Worm (Caenorhabditis elegans) whole organism, L1 larva: ENCODE data around the gene rpl-5.

ENCODE experiments used
- F16B12.6 ChIP-seq: fragments of 150-350 bp; optimal IDR thresholded peaks from 2 replicates; lab custom pipeline; 2014; ENCODE audit warnings: missing biosample characterization, missing genetic modification characterization
- alr-1 ChIP-seq: fragments of 200-800 bp; sonication (Bioruptor generic); optimal IDR thresholded peaks from 2 replicates; lab custom pipeline; 2018; ENCODE audit warnings: borderline replicate concordance, mild to moderate bottlenecking, missing genetic modification characterization, missing compliant biosample characterization
- aly-2 ChIP-seq: fragments of 150-350 bp; optimal IDR thresholded peaks from 2 replicates; lab custom pipeline; 2014; ENCODE audit warnings: missing biosample characterization, missing genetic modification characterization
- blmp-1 ChIP-seq: fragments of 150-350 bp; optimal IDR thresholded peaks from 2 replicates; lab custom pipeline; 2014; ENCODE audit warnings: missing biosample characterization, missing genetic modification characterization
- ceh-63 ChIP-seq: fragments of 200-800 bp; sonication (Bioruptor generic); optimal IDR thresholded peaks from 2 replicates; lab custom pipeline; 2018; ENCODE audit warnings: mild to moderate bottlenecking, missing genetic modification characterization, missing compliant biosample characterization
- ceh-82 ChIP-seq, 3 experiments: fragments of 150-350 bp in 1 of 3; sonication (generic microtip) in 2 of 3; optimal IDR thresholded peaks; 2 replicates each; lab custom pipeline; 2014 to 2017; ENCODE audit warnings: missing biosample characterization in 3 of 3, missing genetic modification characterization in 3 of 3
- ceh-88 ChIP-seq: fragments of 200-800 bp; sonication (Bioruptor generic); IDR thresholded peaks from 2 replicates; pipeline ENCODE4 v1.3.6; 2022; ENCODE audit warnings: missing genetic modification characterization, missing compliant biosample characterization
- ceh-90 ChIP-seq: sonication (generic microtip); optimal IDR thresholded peaks from 2 replicates; lab custom pipeline; 2016; ENCODE audit warnings: missing genetic modification characterization, missing compliant biosample characterization
- ces-1 ChIP-seq: fragments of 150-350 bp; optimal IDR thresholded peaks from 2 replicates; lab custom pipeline; 2014; ENCODE audit warnings: missing biosample characterization, missing genetic modification reagents, missing genetic modification characterization
- dpl-1 ChIP-seq, 3 experiments: fragments of 150-350 bp in 2 of 3; sonication (generic microtip) in 1 of 3; optimal IDR thresholded peaks; 2 replicates each; lab custom pipeline; 2014 to 2017; ENCODE audit warnings: missing biosample characterization in 3 of 3, missing genetic modification characterization in 3 of 3, missing genetic modification reagents in 3 of 3
- egl-27 ChIP-seq, 2 experiments: fragments of 150-350 bp in 1 of 2; sonication (generic microtip); optimal IDR thresholded peaks; 3 replicates each; lab custom pipeline; 2017 to 2018; ENCODE audit warnings: missing biosample characterization in 2 of 2, missing genetic modification characterization in 2 of 2, missing genetic modification reagents in 2 of 2
- elt-2 ChIP-seq: sonication (generic microtip); optimal IDR thresholded peaks from 2 replicates; lab custom pipeline; 2016; ENCODE audit warnings: missing genetic modification characterization, mild to moderate bottlenecking, inconsistent platforms, missing compliant biosample characterization, missing genetic modification reagents
- elt-3 ChIP-seq, 6 experiments: fragments of 150-350 bp in 1 of 6; sonication (generic microtip); optimal IDR thresholded peaks; 2 replicates each; lab custom pipeline; 2017 to 2018; ENCODE audit warnings: missing biosample characterization in 6 of 6, missing genetic modification characterization in 6 of 6, inconsistent platforms in 1 of 6
- fkh-10 ChIP-seq: sonication (generic microtip); optimal IDR thresholded peaks from 2 replicates; lab custom pipeline; 2017; ENCODE audit warnings: missing biosample characterization, missing genetic modification reagents, missing genetic modification characterization
- fkh-4 ChIP-seq: sonication (generic microtip); optimal IDR thresholded peaks from 2 replicates; lab custom pipeline; 2016; ENCODE audit warnings: missing compliant biosample characterization, missing genetic modification characterization, borderline replicate concordance
- fkh-8 ChIP-seq: sonication (generic microtip); optimal IDR thresholded peaks from 2 replicates; lab custom pipeline; 2016; ENCODE audit warnings: mild to moderate bottlenecking, missing genetic modification characterization, missing compliant biosample characterization
- grh-1 ChIP-seq: fragments of 200-800 bp; sonication (Bioruptor generic); IDR thresholded peaks from 2 replicates; pipeline ENCODE4 v1.3.6; 2022; ENCODE audit warnings: missing genetic modification reagents, missing genetic modification characterization, missing compliant biosample characterization
- hlh-4 ChIP-seq: sonication (generic microtip); optimal IDR thresholded peaks from 2 replicates; lab custom pipeline; 2016; ENCODE audit warnings: mild to moderate bottlenecking, missing genetic modification characterization, missing compliant biosample characterization
- irx-1 ChIP-seq: sonication (generic microtip); optimal IDR thresholded peaks from 2 replicates; lab custom pipeline; 2016; ENCODE audit warnings: missing genetic modification characterization, missing compliant biosample characterization
- jun-1 ChIP-seq: fragments of 150-350 bp; optimal IDR thresholded peaks from 2 replicates; lab custom pipeline; 2014; ENCODE audit warnings: missing biosample characterization, missing genetic modification reagents, missing genetic modification characterization
- lin-14 ChIP-seq: fragments of 200-800 bp; sonication (Bioruptor generic); optimal IDR thresholded peaks from 2 replicates; lab custom pipeline; 2018; ENCODE audit warnings: mild to moderate bottlenecking, missing genetic modification characterization, moderate library complexity, missing compliant biosample characterization
- lin-15B ChIP-seq: fragments of 150-350 bp; sonication (generic microtip); optimal IDR thresholded peaks from 3 replicates; lab custom pipeline; 2014; ENCODE audit warnings: missing biosample characterization, missing genetic modification characterization
- lin-35 ChIP-seq, 2 experiments: fragments of 150-350 bp; optimal IDR thresholded peaks; 2 replicates each; lab custom pipeline; 2014; ENCODE audit warnings: missing biosample characterization in 2 of 2, missing genetic modification characterization in 2 of 2, missing genetic modification reagents in 2 of 2
- lsy-2 ChIP-seq, 2 experiments: fragments of 150-350 bp; optimal IDR thresholded peaks; 2 replicates each; lab custom pipeline; 2014; ENCODE audit warnings: missing biosample characterization in 2 of 2, missing genetic modification characterization in 2 of 2
- mef-2 ChIP-seq: fragments of 150-350 bp; optimal IDR thresholded peaks from 2 replicates; lab custom pipeline; 2014; ENCODE audit warnings: missing biosample characterization, missing genetic modification characterization
- mep-1 ChIP-seq: fragments of 150-350 bp; optimal IDR thresholded peaks from 2 replicates; lab custom pipeline; 2014; ENCODE audit warnings: missing biosample characterization, missing genetic modification characterization
- nhr-11 ChIP-seq: fragments of 150-350 bp; optimal IDR thresholded peaks from 2 replicates; lab custom pipeline; 2014; ENCODE audit warnings: missing biosample characterization, missing genetic modification characterization
- nhr-12 ChIP-seq: sonication (generic microtip); optimal IDR thresholded peaks from 2 replicates; lab custom pipeline; 2017; ENCODE audit warnings: missing biosample characterization, missing genetic modification characterization
- nhr-237 ChIP-seq: fragments of 150-350 bp; optimal IDR thresholded peaks from 2 replicates; lab custom pipeline; 2014; ENCODE audit warnings: missing biosample characterization, missing genetic modification characterization
- nhr-28 ChIP-seq: fragments of 150-350 bp; optimal IDR thresholded peaks from 2 replicates; lab custom pipeline; 2014; ENCODE audit warnings: missing biosample characterization, missing genetic modification characterization
- nhr-71 ChIP-seq: sonication (generic microtip); optimal IDR thresholded peaks from 2 replicates; lab custom pipeline; 2016; ENCODE audit warnings: mild to moderate bottlenecking, missing genetic modification characterization, moderate library complexity, missing compliant biosample characterization
- nhr-77 ChIP-seq: fragments of 150-350 bp; optimal IDR thresholded peaks from 2 replicates; lab custom pipeline; 2014; ENCODE audit warnings: missing biosample characterization, missing genetic modification characterization
- nhr-84 ChIP-seq: sonication (generic microtip); optimal IDR thresholded peaks from 2 replicates; lab custom pipeline; 2017; ENCODE audit warnings: missing biosample characterization, missing genetic modification characterization
- nhr-85 ChIP-seq: sonication (generic microtip); peaks from one replicate; lab custom pipeline; 2016; ENCODE audit warnings: missing genetic modification characterization, inconsistent platforms, missing compliant biosample characterization
- pqm-1 ChIP-seq: sonication (generic microtip); optimal IDR thresholded peaks from 3 replicates; lab custom pipeline; 2017; ENCODE audit warnings: missing biosample characterization, missing genetic modification characterization
- skn-1 ChIP-seq: fragments of 150-350 bp; optimal IDR thresholded peaks from 2 replicates; lab custom pipeline; 2014; ENCODE audit warnings: missing biosample characterization, missing genetic modification characterization
- snu-23 ChIP-seq: sonication (generic microtip); optimal IDR thresholded peaks from 2 replicates; lab custom pipeline; 2016; ENCODE audit warnings: missing genetic modification characterization, missing compliant biosample characterization
- sox-4 ChIP-seq: sonication (generic microtip); optimal IDR thresholded peaks from 2 replicates; lab custom pipeline; 2016; ENCODE audit warnings: missing genetic modification characterization, missing compliant biosample characterization
- sup-37 ChIP-seq: fragments of 200-800 bp; sonication (Bioruptor generic); optimal IDR thresholded peaks from 2 replicates; lab custom pipeline; 2018; ENCODE audit warnings: mild to moderate bottlenecking, missing genetic modification characterization, missing compliant biosample characterization
- tlp-1 ChIP-seq: fragments of 150-350 bp; optimal IDR thresholded peaks from 2 replicates; lab custom pipeline; 2014; ENCODE audit warnings: missing biosample characterization, missing genetic modification characterization
- unc-86 ChIP-seq: sonication (generic microtip); optimal IDR thresholded peaks from 2 replicates; lab custom pipeline; 2016; ENCODE audit warnings: missing genetic modification characterization, missing compliant biosample characterization
- zag-1 ChIP-seq: fragments of 150-350 bp; optimal IDR thresholded peaks from 2 replicates; lab custom pipeline; 2014; ENCODE audit warnings: missing biosample characterization, missing genetic modification characterization
- zip-4 ChIP-seq: fragments of 200-800 bp; sonication (Bioruptor generic); optimal IDR thresholded peaks from 2 replicates; lab custom pipeline; 2018; ENCODE audit warnings: mild to moderate bottlenecking, missing genetic modification characterization, moderate library complexity, missing compliant biosample characterization
- ztf-11 ChIP-seq, 2 experiments: sonication (generic microtip); optimal IDR thresholded peaks; 2 replicates each; lab custom pipeline; 2016 to 2017; ENCODE audit warnings: missing genetic modification characterization in 2 of 2, missing biosample characterization in 1 of 2, missing compliant biosample characterization in 1 of 2

Gene rpl-5

ce11 chrII:8525133-8525736, 44.5 kb upstream of the rpl-5 start, which contains the start of the genes prp-9 and mrps-18B (continued):
- peak; percentile 47 for TF ChIP-seq lin-14 (GFP tag; lab: Kevin White, UChicago)
- no peak for TF ChIP-seq nhr-85 (tag; lab: Kevin White, UChicago)
- TF ChIP-seq ceh-82 (tag; optimal IDR thresholded peaks at IDR 0.05; lab: Kevin White, UChicago), result peak in 2 of 3 experiments; percentile 27 to 32
- TF ChIP-seq alr-1 (tag; lab: Kevin White, UChicago), result no peak
- TF ChIP-seq lsy-2 (tag; optimal IDR thresholded peaks at IDR 0.05; lab: Kevin White, UChicago), result peak; percentile 65 to 73
- TF ChIP-seq ceh-88 (GFP tag; lab: Robert Waterston, UW), result no peak
- no peak for TF ChIP-seq ces-1 (GFP tag; lab: Kevin White, UChicago)
- TF ChIP-seq mef-2 (tag; lab: Kevin White, UChicago), result no peak
- peak; percentile 34 for TF ChIP-seq nhr-71
- TF ChIP-seq dpl-1 (GFP tag; optimal IDR thresholded peaks at IDR 0.05; lab: Kevin White, UChicago), result peak in 2 of 3 experiments; percentile 25 to 56
- no peak for TF ChIP-seq ztf-11 (tag; optimal IDR thresholded peaks at IDR 0.05; lab: Kevin White, UChicago)
- peak; percentile 6 for TF ChIP-seq skn-1 (tag; lab: Kevin White, UChicago)

DNA sequence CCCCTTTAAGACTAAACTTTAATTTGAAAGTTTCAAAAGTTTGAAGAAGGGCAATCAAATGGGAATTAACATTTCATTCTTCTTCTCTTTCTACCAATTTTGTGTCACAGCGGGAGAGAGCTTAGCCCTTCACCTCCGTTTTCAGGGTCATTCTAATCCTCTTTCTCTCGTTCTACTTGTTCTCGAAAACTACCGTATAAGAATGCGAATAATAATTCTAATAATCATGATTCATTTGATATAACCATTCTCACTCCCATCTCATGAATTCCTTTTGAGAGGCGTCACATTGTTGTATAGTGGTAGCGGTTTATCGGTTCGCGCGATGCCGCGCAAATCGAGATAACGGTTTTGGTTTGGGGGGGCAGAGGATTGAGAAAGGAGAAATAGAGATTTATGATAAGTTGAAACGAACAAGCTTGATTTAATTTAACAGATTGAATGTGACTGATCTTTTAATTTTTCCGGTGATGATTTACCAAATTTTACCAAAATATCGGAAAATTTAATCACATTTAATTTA, 40.5 kb upstream of the rpl-5 start:
- TF ChIP-seq nhr-237 (tag; lab: Kevin White, UChicago), result no peak
- no peak for TF ChIP-seq nhr-11 (tag; lab: Kevin White, UChicago)
- no peak for TF ChIP-seq aly-2
- no peak for TF ChIP-seq elt-2 (tag; lab: Kevin White, UChicago)
- TF ChIP-seq lin-14 (GFP tag; lab: Kevin White, UChicago), result peak; percentile 2
- TF ChIP-seq jun-1 (tag; lab: Kevin White, UChicago), result no peak
- TF ChIP-seq fkh-8 (tag; lab: Kevin White, UChicago), result no peak
- no peak for TF ChIP-seq nhr-84 (tag; lab: Kevin White, UChicago)
- TF ChIP-seq blmp-1 (tag; lab: Kevin White, UChicago), result peak; percentile 75
- TF ChIP-seq sup-37 (GFP tag; lab: Kevin White, UChicago), result no peak
- peak in 1 of 2 experiments; percentile 13 for TF ChIP-seq lsy-2 (tag; optimal IDR thresholded peaks at IDR 0.05; lab: Kevin White, UChicago)
- no peak for TF ChIP-seq grh-1 (GFP tag; lab: Robert Waterston, UW)
- no peak for TF ChIP-seq sox-4 (tag; lab: Kevin White, UChicago)
- TF ChIP-seq mep-1 (tag; lab: Kevin White, UChicago), result peak; percentile 9
- TF ChIP-seq snu-23 (GFP tag; lab: Kevin White, UChicago), result peak; percentile 13
- TF ChIP-seq ceh-82 (tag; optimal IDR thresholded peaks at IDR 0.05; lab: Kevin White, UChicago), result no peak
- TF ChIP-seq nhr-12 (tag; lab: Kevin White, UChicago), result no peak
- TF ChIP-seq hlh-4 (tag; lab: Kevin White, UChicago), result no peak
- TF ChIP-seq nhr-71, result no peak
- no peak for TF ChIP-seq zag-1 (tag; lab: Kevin White, UChicago)
- TF ChIP-seq ceh-90, result no peak
- no peak for TF ChIP-seq mef-2 (tag; lab: Kevin White, UChicago)
- TF ChIP-seq elt-3 (tag; optimal IDR thresholded peaks at IDR 0.05; lab: Kevin White, UChicago), result peak in 1 of 6 experiments; percentile 29
- no peak for TF ChIP-seq fkh-4 (tag; lab: Kevin White, UChicago)
- TF ChIP-seq lin-15B (tag; lab: Kevin White, UChicago), result no peak
- peak; percentile 60 for TF ChIP-seq nhr-85 (tag; lab: Kevin White, UChicago)
- no peak for TF ChIP-seq lin-35 (GFP tag; optimal IDR thresholded peaks at IDR 0.05; lab: Kevin White, UChicago)
- no peak for TF ChIP-seq tlp-1
- TF ChIP-seq nhr-28 (tag; lab: Kevin White, UChicago), result no peak
- TF ChIP-seq fkh-10 (GFP tag; lab: Kevin White, UChicago), result no peak
- no peak for TF ChIP-seq egl-27 (tag; optimal IDR thresholded peaks at IDR 0.05; lab: Kevin White, UChicago)
- TF ChIP-seq nhr-77 (tag; lab: Kevin White, UChicago), result no peak
- TF ChIP-seq skn-1 (tag; lab: Kevin White, UChicago), result no peak
- TF ChIP-seq F16B12.6, result no peak
- no peak for TF ChIP-seq irx-1 (tag; lab: Kevin White, UChicago)
- TF ChIP-seq ceh-88 (GFP tag; lab: Robert Waterston, UW), result no peak
- TF ChIP-seq zip-4 (GFP tag; lab: Kevin White, UChicago), result no peak
- no peak for TF ChIP-seq ceh-63
- no peak for TF ChIP-seq unc-86 (tag; lab: Kevin White, UChicago)
- TF ChIP-seq pqm-1 (tag; lab: Kevin White, UChicago), result no peak
